Worm (Caenorhabditis elegans): Measurements from ENCODE around the gene K02A6.1.

Gene K02A6.1

DNA sequence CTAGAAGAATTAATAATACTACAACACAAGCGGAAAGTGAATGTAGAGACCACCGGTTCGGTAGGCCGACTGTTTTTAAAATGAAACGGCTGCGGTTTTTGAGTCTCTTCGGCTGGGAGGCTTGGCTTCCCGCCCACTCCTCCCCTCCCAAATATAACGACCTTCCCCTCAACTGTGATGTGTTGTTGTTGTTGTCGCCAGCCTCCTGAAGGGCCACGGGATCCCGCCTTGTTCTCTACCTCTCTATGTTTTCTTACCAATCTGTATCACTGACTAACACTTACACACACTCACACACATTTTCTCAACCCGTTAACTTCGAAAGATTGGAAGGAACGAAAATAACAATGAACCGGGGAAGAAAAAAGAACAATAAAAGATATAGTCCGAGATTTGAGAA, 14.0 kb downstream of the K02A6.1 start:
- TF ChIP-seq fkh-10 (GFP tag; optimal IDR thresholded peaks at IDR 0.05): no peak
- no peak for TF ChIP-seq pha-4 (tag; optimal IDR thresholded peaks at IDR 0.05)
- TF ChIP-seq nhr-28 (tag; optimal IDR thresholded peaks at IDR 0.05): no peak
- TF ChIP-seq aly-2 (tag; optimal IDR thresholded peaks at IDR 0.05): no peak
- no peak for TF ChIP-seq mml-1 (tag; optimal IDR thresholded peaks at IDR 0.05)
- TF ChIP-seq fkh-2 (tag; optimal IDR thresholded peaks at IDR 0.05): no peak
- TF ChIP-seq fos-1 (tag; optimal IDR thresholded peaks at IDR 0.05): no peak
- TF ChIP-seq ama-1 (optimal IDR thresholded peaks at IDR 0.05): no peak

DNA sequence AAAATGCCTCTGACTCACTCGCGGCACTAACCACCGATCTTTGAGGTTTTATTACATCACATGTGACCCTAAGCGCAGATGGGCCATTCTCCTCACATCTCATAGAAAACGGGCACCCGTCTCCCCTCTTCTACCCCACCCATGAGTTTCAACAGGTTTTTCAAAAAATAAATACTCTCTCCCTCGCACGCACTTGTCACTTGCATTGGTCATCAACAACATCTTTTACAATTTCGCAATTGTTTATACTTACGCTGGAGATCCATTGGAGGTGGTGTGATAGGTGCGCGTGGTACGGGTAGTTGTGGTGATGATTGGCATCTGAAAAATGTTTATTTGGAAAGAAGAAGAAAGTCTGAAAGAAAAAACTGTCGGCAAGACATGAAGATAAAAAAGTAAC, 16.5 kb downstream of the K02A6.1 start, which contains the start of gene M60.4:
TSS of gene M60.4 (minus strand) at position 321 of the 400 bp plus-strand sequence.
- TF ChIP-seq nhr-25 (tag; optimal IDR thresholded peaks at IDR 0.05) (peak; percentile 59), lin-39 (tag; optimal IDR thresholded peaks at IDR 0.05) (peak; percentile 65), ceh-16 (tag; optimal IDR thresholded peaks at IDR 0.05) (no peak), zag-1 (tag; optimal IDR thresholded peaks at IDR 0.05) (no peak), snpc-4 (tag; optimal IDR thresholded peaks at IDR 0.05) (peak; percentile 25), nfya-1 (tag; optimal IDR thresholded peaks at IDR 0.05; ENCODE audit: insufficient read depth) (peak; percentile 49), nhr-76 (tag; optimal IDR thresholded peaks at IDR 0.05) (no peak), elt-3 (tag; optimal IDR thresholded peaks at IDR 0.05) (peak in 1 of 3 experiments; percentile 42), nhr-43 (tag; optimal IDR thresholded peaks at IDR 0.05; ENCODE audit: poor library complexity, severe bottlenecking) (peak; percentile 17), egl-27 (tag; optimal IDR thresholded peaks at IDR 0.05) (peak; percentile 11), mdl-1 (tag; optimal IDR thresholded peaks at IDR 0.05) (peak; percentile 56), unc-62 (GFP tag; optimal IDR thresholded peaks at IDR 0.05) (peak; percentile 79), eor-1 (tag; optimal IDR thresholded peaks at IDR 0.05) (no peak), egl-5 (tag; optimal IDR thresholded peaks at IDR 0.05) (peak; percentile 93), nhr-12 (tag; optimal IDR thresholded peaks at IDR 0.05) (no peak), jun-1 (tag; optimal IDR thresholded peaks at IDR 0.05) (peak; percentile 2), lsy-12 (tag; optimal IDR thresholded peaks at IDR 0.05) (no peak)

DNA sequence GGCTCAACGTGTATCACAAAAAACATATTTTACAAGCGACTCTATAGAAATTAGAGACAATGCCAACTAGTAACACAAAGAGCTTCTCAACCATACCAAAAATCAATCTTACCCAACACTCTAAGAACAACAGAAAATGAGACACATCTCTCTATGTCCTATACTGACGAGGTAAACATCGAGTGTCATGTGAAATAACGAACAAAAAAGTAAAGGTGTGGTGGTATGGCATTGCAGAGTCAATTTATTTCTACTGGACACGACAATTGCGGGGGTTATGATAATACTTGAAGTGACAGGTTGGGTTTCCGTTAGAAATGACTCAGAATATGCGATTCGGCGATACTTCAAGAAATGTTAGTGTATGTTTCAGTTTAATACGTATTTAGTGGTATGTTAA, 17.0 kb downstream of the K02A6.1 start:
- TF ChIP-seq nhr-11 (tag; optimal IDR thresholded peaks at IDR 0.05) (no peak), elt-1 (tag; optimal IDR thresholded peaks at IDR 0.05) (no peak), nhr-25 (tag; optimal IDR thresholded peaks at IDR 0.05) (no peak), nhr-12 (tag; optimal IDR thresholded peaks at IDR 0.05) (no peak), pha-4 (tag; optimal IDR thresholded peaks at IDR 0.05) (peak; percentile 37), lin-39 (tag; optimal IDR thresholded peaks at IDR 0.05) (no peak), skn-1 (tag; optimal IDR thresholded peaks at IDR 0.05) (no peak)

DNA sequence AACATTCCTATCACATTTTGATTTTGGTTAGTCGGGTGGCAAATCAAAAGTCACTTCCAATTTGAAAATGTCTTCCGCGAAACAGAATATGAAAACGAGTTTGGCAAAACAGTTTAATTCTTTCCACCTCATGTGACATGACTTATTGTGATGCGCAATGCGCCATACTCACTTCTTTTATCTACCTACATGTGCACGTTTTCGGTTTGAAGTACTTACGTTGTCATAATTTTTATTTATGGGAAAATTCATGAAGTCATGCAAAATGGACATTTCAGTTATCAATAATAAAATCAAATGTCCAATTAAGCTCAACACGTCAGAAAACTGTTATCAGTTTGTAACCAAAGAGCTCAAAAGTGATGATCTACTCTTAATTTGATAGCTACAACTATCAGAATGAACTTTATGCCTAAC, 19.1 kb downstream of the K02A6.1 start:
- TF ChIP-seq nhr-12 (tag; optimal IDR thresholded peaks at IDR 0.05): no peak
- no peak for TF ChIP-seq skn-1 (tag; optimal IDR thresholded peaks at IDR 0.05)
- TF ChIP-seq pqm-1 (tag; optimal IDR thresholded peaks at IDR 0.05): peak; percentile 90
- TF ChIP-seq jun-1 (tag; optimal IDR thresholded peaks at IDR 0.05): peak; percentile 18
- TF ChIP-seq elt-2 (tag; optimal IDR thresholded peaks at IDR 0.05): peak; percentile 82

DNA sequence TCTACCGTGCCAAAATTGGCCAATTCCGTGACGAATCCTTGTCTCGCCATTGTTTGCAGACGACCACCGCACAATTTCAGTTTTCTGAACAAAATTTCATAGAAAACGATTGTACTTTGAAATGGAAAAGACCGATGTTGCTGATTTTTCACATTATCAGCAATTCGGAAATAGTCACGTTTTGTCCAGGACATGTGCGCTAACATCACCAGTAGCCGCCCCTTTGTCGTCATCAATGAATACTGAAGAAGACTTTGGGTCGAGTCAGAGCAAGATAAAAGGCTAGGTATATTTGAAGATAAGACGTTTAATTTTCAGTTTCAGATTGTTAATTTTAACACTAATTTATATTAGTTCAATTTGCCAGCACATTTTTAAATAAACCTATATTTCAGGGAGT, 22.4 kb downstream of the K02A6.1 start, which contains the start of gene endu-2:
TSS of gene endu-2 (plus strand) at position 396 of the 400 bp plus-strand sequence.
- TF ChIP-seq ceh-82 (tag; optimal IDR thresholded peaks at IDR 0.05): no peak
- TF ChIP-seq snpc-4 (tag; optimal IDR thresholded peaks at IDR 0.05): no peak
- peak; percentile 78 for TF ChIP-seq pqm-1 (tag; optimal IDR thresholded peaks at IDR 0.05)
- TF ChIP-seq pha-4 (tag; optimal IDR thresholded peaks at IDR 0.05): peak; percentile 3
- peak; percentile 90 for TF ChIP-seq elt-2 (tag; optimal IDR thresholded peaks at IDR 0.05)
- no peak for TF ChIP-seq ztf-4 (tag; optimal IDR thresholded peaks at IDR 0.05)

DNA sequence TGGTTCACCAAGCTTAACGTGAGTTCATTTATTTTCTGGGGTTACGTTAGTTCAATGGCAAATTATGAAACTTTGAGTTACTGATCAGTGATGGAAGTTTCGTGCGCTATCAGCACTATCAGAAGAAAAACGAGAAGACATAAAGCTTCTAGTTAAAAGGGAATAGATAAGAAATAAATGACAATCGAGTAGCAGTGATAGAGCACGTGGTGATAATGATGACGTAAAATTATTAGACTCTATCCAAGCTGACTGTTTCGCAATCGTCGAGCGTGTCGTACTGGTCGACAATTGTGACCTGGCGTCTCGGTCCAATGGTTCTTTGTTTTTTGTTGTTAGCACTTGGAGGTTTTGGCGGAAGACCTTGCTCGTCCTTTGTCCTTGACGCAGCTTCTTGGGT, 23.6 kb downstream of the K02A6.1 start:
- TF ChIP-seq pqm-1 (tag; optimal IDR thresholded peaks at IDR 0.05) (peak; percentile 99), nhr-77 (tag; optimal IDR thresholded peaks at IDR 0.05) (no peak), aly-2 (tag; optimal IDR thresholded peaks at IDR 0.05) (no peak), daf-12 (tag; optimal IDR thresholded peaks at IDR 0.05) (no peak), mdl-1 (tag; optimal IDR thresholded peaks at IDR 0.05) (peak; percentile 2), lin-39 (tag; optimal IDR thresholded peaks at IDR 0.05) (no peak), pha-4 (tag; optimal IDR thresholded peaks at IDR 0.05) (peak; percentile 61), ceh-28 (tag; optimal IDR thresholded peaks at IDR 0.05) (no peak), elt-2 (tag; optimal IDR thresholded peaks at IDR 0.05) (peak; percentile 97), nhr-43 (tag; optimal IDR thresholded peaks at IDR 0.05; ENCODE audit: poor library complexity, severe bottlenecking) (no peak), fkh-2 (tag; optimal IDR thresholded peaks at IDR 0.05) (no peak), nhr-67 (tag; optimal IDR thresholded peaks at IDR 0.05) (no peak), snpc-4 (tag; optimal IDR thresholded peaks at IDR 0.05) (no peak), ztf-4 (tag; optimal IDR thresholded peaks at IDR 0.05) (no peak), jun-1 (tag; optimal IDR thresholded peaks at IDR 0.05) (peak; percentile 86), nhr-28 (tag; optimal IDR thresholded peaks at IDR 0.05) (no peak), mml-1 (tag; optimal IDR thresholded peaks at IDR 0.05) (no peak)

Data from whole organism, L3 larva.